Fruit fly (Drosophila melanogaster) whole organism, embryonic: ENCODE measurements around the gene CG42237.

ENCODE experiments used
- Asciz ChIP-seq: fragments of 200-800 bp; sonication (Bioruptor generic); optimal IDR thresholded peaks from 2 replicates; lab custom pipeline; 2017; ENCODE audit warnings: missing biosample characterization, mild to moderate bottlenecking, missing genetic modification characterization, missing genetic modification reagents
- Awh ChIP-seq: fragments of 200-800 bp; sonication (Bioruptor generic); IDR thresholded peaks from 2 replicates; pipeline ENCODE4, ENCODE4 v1.3.6; 2022; ENCODE audit warnings: missing biosample characterization, missing genetic modification characterization
- CG10267 ChIP-seq: fragments of 200-800 bp; sonication (Bioruptor generic); optimal IDR thresholded peaks from 2 replicates; lab custom pipeline; 2018; ENCODE audit warnings: missing biosample characterization, mild to moderate bottlenecking, missing genetic modification characterization, moderate library complexity
- CG1233 ChIP-seq: fragments of 200-800 bp; sonication (Bioruptor generic); optimal IDR thresholded peaks from 4 replicates; lab custom pipeline; 2018; ENCODE audit warnings: missing biosample characterization, mild to moderate bottlenecking, missing genetic modification characterization
- CG12391 ChIP-seq: fragments of 200-800 bp; sonication (Bioruptor generic); optimal IDR thresholded peaks from 3 replicates; lab custom pipeline; 2018; ENCODE audit warnings: missing biosample characterization, mild to moderate bottlenecking, missing genetic modification characterization, moderate library complexity
- CG12659 ChIP-seq: fragments of 200-800 bp; sonication (Bioruptor generic); optimal IDR thresholded peaks from 3 replicates; lab custom pipeline; 2017; ENCODE audit warnings: mild to moderate bottlenecking, missing biosample characterization, missing genetic modification reagents, missing genetic modification characterization
- CG14014 ChIP-seq: fragments of 200-800 bp; sonication (Bioruptor generic); IDR thresholded peaks from 2 replicates; pipeline ENCODE4 v1.3.6; 2022; ENCODE audit warnings: missing biosample characterization, missing genetic modification characterization
- CG16779 ChIP-seq: fragments of 200-800 bp; sonication (Bioruptor generic); IDR thresholded peaks from 2 replicates; pipeline ENCODE4 v1.3.6; 2022; ENCODE audit warnings: missing biosample characterization, missing genetic modification characterization
- CG17186 ChIP-seq: fragments of 200-800 bp; sonication (Bioruptor generic); optimal IDR thresholded peaks from 3 replicates; lab custom pipeline; 2017; ENCODE audit warnings: missing biosample characterization, missing genetic modification reagents, missing genetic modification characterization
- CG17612 ChIP-seq: fragments of 200-800 bp; sonication (Bioruptor generic); IDR thresholded peaks from 2 replicates; pipeline ENCODE4 v1.3.6; 2022; ENCODE audit warnings: missing biosample characterization, missing genetic modification characterization
- CG18599 ChIP-seq: fragments of 200-800 bp; sonication (Bioruptor generic); optimal IDR thresholded peaks from 3 replicates; lab custom pipeline; 2017; ENCODE audit warnings: missing biosample characterization, missing genetic modification characterization, mild to moderate bottlenecking, moderate library complexity, missing genetic modification reagents
- CG2712 ChIP-seq: fragments of 200-800 bp; optimal IDR thresholded peaks from 3 replicates; lab custom pipeline; 2019; ENCODE audit warnings: missing biosample characterization, mild to moderate bottlenecking, missing genetic modification characterization, moderate library complexity
- CG42726 ChIP-seq: fragments of 200-800 bp; sonication (Bioruptor generic); IDR thresholded peaks from 2 replicates; pipeline ENCODE4 v1.3.6; 2022; ENCODE audit warnings: missing biosample characterization, missing genetic modification characterization; ENCODE audit not compliant: partially characterized antibody
- CG4617 ChIP-seq: fragments of 200-800 bp; sonication (Bioruptor generic); optimal IDR thresholded peaks from 3 replicates; lab custom pipeline; 2016; ENCODE audit warnings: missing biosample characterization, missing genetic modification characterization, borderline replicate concordance
- CG6765 ChIP-seq: fragments of 200-800 bp; sonication (Bioruptor generic); optimal IDR thresholded peaks from 3 replicates; lab custom pipeline; 2017; ENCODE audit warnings: missing biosample characterization, mild to moderate bottlenecking, missing genetic modification characterization
- CG8089 ChIP-seq: fragments of 200-800 bp; sonication (Bioruptor generic); optimal IDR thresholded peaks from 3 replicates; lab custom pipeline; 2016; ENCODE audit warnings: missing biosample characterization, missing genetic modification characterization
- CG9727 ChIP-seq: fragments of 200-800 bp; sonication (Bioruptor generic); optimal IDR thresholded peaks from 3 replicates; lab custom pipeline; 2017; ENCODE audit warnings: missing biosample characterization, mild to moderate bottlenecking, missing genetic modification characterization
- CG9817 ChIP-seq: fragments of 200-800 bp; sonication (Bioruptor generic); optimal IDR thresholded peaks from 2 replicates; lab custom pipeline; 2018; ENCODE audit warnings: missing biosample characterization, mild to moderate bottlenecking, missing genetic modification characterization, moderate library complexity
- CG9876 ChIP-seq: fragments of 200-800 bp; sonication (Bioruptor generic); optimal IDR thresholded peaks from 2 replicates; lab custom pipeline; 2016; ENCODE audit warnings: missing biosample characterization, missing genetic modification characterization
- HLH3B ChIP-seq: fragments of 200-800 bp; sonication (Bioruptor generic); IDR thresholded peaks from 2 replicates; pipeline ENCODE4 v1.3.6; 2022; ENCODE audit warnings: missing biosample characterization, missing genetic modification characterization
- HmgZ ChIP-seq: fragments of 200-800 bp; sonication (Bioruptor generic); optimal IDR thresholded peaks from 2 replicates; lab custom pipeline; 2018; ENCODE audit warnings: missing biosample characterization, mild to moderate bottlenecking, missing genetic modification characterization
- Hr39 ChIP-seq: fragments of >200 bp; optimal IDR thresholded peaks from 2 replicates; lab custom pipeline; 2017
- Lim3 ChIP-seq: fragments of 200-800 bp; sonication (Bioruptor generic); IDR thresholded peaks from 2 replicates; pipeline ENCODE4 v1.3.6; 2022; ENCODE audit warnings: missing biosample characterization, missing genetic modification characterization
- MBD-R2 ChIP-seq: fragments of 200-800 bp; sonication (Bioruptor generic); IDR thresholded peaks from 2 replicates; pipeline ENCODE4 v1.3.6; 2022; ENCODE audit warnings: missing biosample characterization, missing genetic modification characterization
- Mes4 ChIP-seq: fragments of 200-800 bp; sonication (Bioruptor generic); optimal IDR thresholded peaks from 2 replicates; lab custom pipeline; 2016; ENCODE audit warnings: missing biosample characterization, missing genetic modification characterization
- abd-A ChIP-seq: fragments of 200-800 bp; sonication (Bioruptor generic); optimal IDR thresholded peaks from 3 replicates; lab custom pipeline; 2019; ENCODE audit warnings: missing biosample characterization, mild to moderate bottlenecking, missing genetic modification characterization, moderate library complexity
- az2 ChIP-seq: fragments of 200-800 bp; sonication (Bioruptor generic); optimal IDR thresholded peaks from 3 replicates; lab custom pipeline; 2016; ENCODE audit warnings: missing biosample characterization, missing genetic modification characterization
- chn ChIP-seq: fragments of 200-800 bp; sonication (Bioruptor generic); optimal IDR thresholded peaks from 2 replicates; lab custom pipeline; 2016; ENCODE audit warnings: missing biosample characterization, missing genetic modification characterization
- dmrt99B ChIP-seq: fragments of 200-800 bp; sonication (Bioruptor generic); optimal IDR thresholded peaks from 2 replicates; lab custom pipeline; 2018; ENCODE audit warnings: missing biosample characterization, mild to moderate bottlenecking, missing genetic modification characterization, moderate library complexity
- en ChIP-seq: fragments of 200-800 bp; sonication (Bioruptor generic); optimal IDR thresholded peaks from 2 replicates; lab custom pipeline; 2016; ENCODE audit warnings: missing biosample characterization, missing genetic modification characterization
- fd102C ChIP-seq: fragments of 200-800 bp; sonication (Bioruptor generic); optimal IDR thresholded peaks from 2 replicates; lab custom pipeline; 2018; ENCODE audit warnings: missing biosample characterization, mild to moderate bottlenecking, missing genetic modification characterization, moderate library complexity
- gce ChIP-seq: fragments of 200-800 bp; sonication (Bioruptor generic); IDR thresholded peaks from 3 replicates; pipeline ENCODE4 v1.3.6; 2022; ENCODE audit warnings: missing biosample characterization, missing genetic modification characterization
- gfzf ChIP-seq: fragments of 200-800 bp; sonication (Bioruptor generic); optimal IDR thresholded peaks from 2 replicates; lab custom pipeline; 2016; ENCODE audit warnings: missing biosample characterization, mild to moderate bottlenecking, missing genetic modification characterization, moderate library complexity
- gt ChIP-seq: fragments of 200-800 bp; sonication (Bioruptor generic); IDR thresholded peaks from 2 replicates; pipeline ENCODE4 v1.3.6; 2022; ENCODE audit warnings: missing biosample characterization, missing genetic modification characterization
- her ChIP-seq: fragments of 200-800 bp; sonication (Bioruptor generic); optimal IDR thresholded peaks from 2 replicates; lab custom pipeline; 2016; ENCODE audit warnings: missing biosample characterization, missing genetic modification characterization
- inv ChIP-seq: fragments of 200-800 bp; sonication (Bioruptor generic); IDR thresholded peaks from 2 replicates; pipeline ENCODE4 v1.3.6; 2022; ENCODE audit warnings: missing biosample characterization, missing genetic modification characterization; ENCODE audit not compliant: partially characterized antibody
- ken ChIP-seq: fragments of 200-800 bp; sonication (Bioruptor generic); IDR thresholded peaks from 3 replicates; pipeline ENCODE4 v1.3.6; 2022; ENCODE audit warnings: missing biosample characterization, missing genetic modification characterization
- kni ChIP-seq: fragments of 200-800 bp; sonication (Bioruptor generic); optimal IDR thresholded peaks from 3 replicates; lab custom pipeline; 2017; ENCODE audit warnings: mild to moderate bottlenecking, missing biosample characterization, missing genetic modification reagents, missing genetic modification characterization
- lbe ChIP-seq: fragments of 200-800 bp; sonication (Bioruptor generic); optimal IDR thresholded peaks from 2 replicates; lab custom pipeline; 2016; ENCODE audit warnings: missing biosample characterization, mild to moderate bottlenecking, missing genetic modification characterization
- nau ChIP-seq: fragments of 200-800 bp; sonication (Bioruptor generic); optimal IDR thresholded peaks from 3 replicates; lab custom pipeline; 2017; ENCODE audit warnings: missing biosample characterization, mild to moderate bottlenecking, missing genetic modification characterization, missing genetic modification reagents
- peb ChIP-seq: fragments of 200-800 bp; sonication (Bioruptor generic); IDR thresholded peaks from 2 replicates; pipeline ENCODE4 v1.3.6; 2022; ENCODE audit warnings: missing biosample characterization, missing genetic modification characterization
- phol ChIP-seq: fragments of 200-800 bp; sonication (Bioruptor generic); optimal IDR thresholded peaks from 3 replicates; lab custom pipeline; 2018; ENCODE audit warnings: missing biosample characterization, mild to moderate bottlenecking, missing genetic modification characterization, moderate library complexity
- pita ChIP-seq: fragments of 200-800 bp; sonication (Bioruptor generic); optimal IDR thresholded peaks from 2 replicates; lab custom pipeline; 2017; ENCODE audit warnings: missing biosample characterization, mild to moderate bottlenecking, missing genetic modification characterization
- pnt ChIP-seq: fragments of 200-800 bp; sonication (Bioruptor generic); optimal IDR thresholded peaks from 3 replicates; lab custom pipeline; 2016; ENCODE audit warnings: missing biosample characterization, missing genetic modification characterization
- repo ChIP-seq: fragments of 200-800 bp; sonication (Bioruptor generic); optimal IDR thresholded peaks from 2 replicates; lab custom pipeline; 2016; ENCODE audit warnings: missing biosample characterization, missing genetic modification characterization
- row ChIP-seq: fragments of 200-800 bp; sonication (Bioruptor generic); IDR thresholded peaks from 3 replicates; pipeline ENCODE4 v1.3.6; 2022; ENCODE audit warnings: missing biosample characterization, missing genetic modification characterization
- sisA ChIP-seq: fragments of 200-800 bp; sonication (Bioruptor generic); IDR thresholded peaks from 2 replicates; pipeline ENCODE4 v1.3.6; 2022; ENCODE audit warnings: missing biosample characterization, missing genetic modification characterization
- slbo ChIP-seq: fragments of 200-800 bp; sonication (Bioruptor generic); IDR thresholded peaks from 2 replicates; pipeline ENCODE4 v1.3.6; 2022; ENCODE audit warnings: missing biosample characterization, missing genetic modification characterization
- vfl ChIP-seq: fragments of 200-800 bp; sonication (Bioruptor generic); optimal IDR thresholded peaks from 2 replicates; lab custom pipeline; 2016; ENCODE audit warnings: missing biosample characterization, missing genetic modification characterization
- z ChIP-seq: fragments of 200-800 bp; sonication (Bioruptor generic); IDR thresholded peaks from 3 replicates; pipeline ENCODE4 v1.3.6; 2022; ENCODE audit warnings: missing biosample characterization, missing genetic modification characterization

The CG42237 gene

dm6 chrX:13130175-13130822 is 15.4 kb downstream of the CG42237 start (continued):
- peak; percentile 77 for TF ChIP-seq CG2712
- TF ChIP-seq dmrt99B (tag; lab: Kevin White, UChicago) = peak; percentile 83
- peak; percentile 41 for TF ChIP-seq CG9876 (GFP tag; lab: Kevin White, UChicago)
- peak; percentile 74 for TF ChIP-seq CG12391 (tag; lab: Kevin White, UChicago)
- peak; percentile 63 for TF ChIP-seq CG8089 (GFP tag; lab: Kevin White, UChicago)
- TF ChIP-seq slbo (GFP tag; lab: Robert Waterston, UW) = peak; percentile 44; the same call in 1 of the 2 replicates
- 0 out of 2 replicates have a peak, but pooled peaks have one; percentile 39 for TF ChIP-seq CG14014
- peak; percentile 54 for TF ChIP-seq her (GFP tag; lab: Kevin White, UChicago)
- TF ChIP-seq ken (GFP tag; lab: Robert Waterston, UW) = peak; percentile 66; the same call in 1 of the 3 replicates
- no peak for TF ChIP-seq CG17612 (GFP tag; lab: Robert Waterston, UW)
- TF ChIP-seq vfl (GFP tag; lab: Kevin White, UChicago) = no peak
- TF ChIP-seq az2 = peak; percentile 67
- peak; percentile 69 for TF ChIP-seq chn (GFP tag; lab: Kevin White, UChicago)
- peak; percentile 78 for TF ChIP-seq CG12659 (GFP tag; lab: Kevin White, UChicago)
- peak; percentile 53 for TF ChIP-seq CG9817 (tag; lab: Kevin White, UChicago)
- no peak for TF ChIP-seq gce (GFP tag; lab: Robert Waterston, UW)
- no peak for TF ChIP-seq gt (GFP tag; lab: Robert Waterston, UW)
- peak; percentile 34 for TF ChIP-seq CG6765 (GFP tag; lab: Kevin White, UChicago)
- TF ChIP-seq CG1233 (GFP tag; lab: Kevin White, UChicago) = peak; percentile 77
- TF ChIP-seq phol (tag; lab: Kevin White, UChicago) = peak; percentile 80
- peak; percentile 62 for TF ChIP-seq CG10267
- peak; percentile 77 for TF ChIP-seq CG18599
- peak; percentile 70 for TF ChIP-seq nau (GFP tag; lab: Kevin White, UChicago)
- TF ChIP-seq repo = peak; percentile 52
- no peak for TF ChIP-seq inv (GFP tag; lab: Robert Waterston, UW)
- TF ChIP-seq sisA = 0 out of 2 replicates have a peak, but pooled peaks have one; percentile 16
- TF ChIP-seq fd102C (GFP tag; lab: Kevin White, UChicago) = no peak
- TF ChIP-seq Hr39 (lab: Kevin White, UChicago) = no peak
- TF ChIP-seq row (GFP tag; lab: Robert Waterston, UW) = peak; percentile 71
- no peak for TF ChIP-seq Lim3
- TF ChIP-seq HmgZ (tag; lab: Kevin White, UChicago) = peak; percentile 56
- TF ChIP-seq CG42726 = no peak
- TF ChIP-seq peb (GFP tag; lab: Robert Waterston, UW) = no peak
- TF ChIP-seq CG16779 (GFP tag; lab: Robert Waterston, UW) = no peak
- peak; percentile 52 for TF ChIP-seq en (GFP tag; lab: Kevin White, UChicago)
- TF ChIP-seq Asciz (GFP tag; lab: Kevin White, UChicago) = peak; percentile 48
- peak; percentile 81 for TF ChIP-seq CG9727 (GFP tag; lab: Kevin White, UChicago)
- TF ChIP-seq Mes4 (GFP tag; lab: Kevin White, UChicago) = peak; percentile 34
- TF ChIP-seq CG4617 (GFP tag; lab: Kevin White, UChicago) = peak; percentile 20
- TF ChIP-seq lbe = no peak
- peak; percentile 71 for TF ChIP-seq pnt (GFP tag; lab: Kevin White, UChicago)
- TF ChIP-seq MBD-R2 = no peak
- TF ChIP-seq abd-A = no peak
- no peak for TF ChIP-seq HLH3B (GFP tag; lab: Robert Waterston, UW)
- TF ChIP-seq kni (GFP tag; lab: Kevin White, UChicago) = no peak
- no peak for TF ChIP-seq Awh (GFP tag; lab: Robert Waterston, UW)
- TF ChIP-seq gfzf (GFP tag; lab: Kevin White, UChicago) = no peak
- no peak for TF ChIP-seq CG17186 (GFP tag; lab: Kevin White, UChicago)
- no peak for TF ChIP-seq z (GFP tag; lab: Robert Waterston, UW)
- TF ChIP-seq pita (GFP tag; lab: Kevin White, UChicago) = no peak
